Fruit fly (Drosophila melanogaster) whole organism, adult: ENCODE data around the gene Klc.

Source experiments
- CG11617 ChIP-seq: fragments of 200-800 bp; sonication (Bioruptor generic); optimal IDR thresholded peaks from 2 replicates; lab custom pipeline; 2017; ENCODE audit warnings: mild to moderate bottlenecking, missing biosample characterization, missing genetic modification reagents, missing genetic modification characterization
- CG1620 ChIP-seq: fragments of 200-800 bp; sonication (Bioruptor generic); optimal IDR thresholded peaks from 2 replicates; lab custom pipeline; 2016; ENCODE audit warnings: missing biosample characterization, missing genetic modification characterization
- CG33017 ChIP-seq: fragments of 200-800 bp; sonication (Bioruptor generic); optimal IDR thresholded peaks from 2 replicates; lab custom pipeline; 2018; ENCODE audit warnings: missing biosample characterization, mild to moderate bottlenecking, missing genetic modification characterization, moderate library complexity
- Hr96 ChIP-seq: fragments of 200-800 bp; sonication (Bioruptor generic); optimal IDR thresholded peaks from 2 replicates; lab custom pipeline; 2016; ENCODE audit warnings: missing biosample characterization, missing genetic modification characterization
- Mnt ChIP-seq: fragments of 200-800 bp; sonication (Bioruptor generic); optimal IDR thresholded peaks from 2 replicates; lab custom pipeline; 2016; ENCODE audit warnings: missing biosample characterization, mild to moderate bottlenecking, missing genetic modification characterization
- bab1 ChIP-seq: fragments of 200-800 bp; sonication (Bioruptor generic); optimal IDR thresholded peaks from 3 replicates; lab custom pipeline; 2019; ENCODE audit warnings: missing biosample characterization, mild to moderate bottlenecking, missing genetic modification characterization, moderate library complexity
- cic ChIP-seq: fragments of 200-800 bp; sonication (Bioruptor generic); optimal IDR thresholded peaks from 2 replicates; lab custom pipeline; 2017; ENCODE audit warnings: missing biosample characterization, mild to moderate bottlenecking, missing genetic modification characterization, moderate library complexity
- cnc ChIP-seq, 2 experiments: fragments of >200 bp; optimal IDR thresholded peaks; 2 replicates each; lab custom pipeline; 2017
- kay ChIP-seq: fragments of 200-800 bp; sonication (Bioruptor generic); peaks from one replicate; lab custom pipeline; 2016; ENCODE audit warnings: missing biosample characterization, missing genetic modification characterization, borderline replicate concordance
- ovo ChIP-seq: fragments of 200-800 bp; sonication (Bioruptor generic); optimal IDR thresholded peaks from 2 replicates; lab custom pipeline; 2016; ENCODE audit warnings: missing biosample characterization, missing genetic modification characterization
- pad ChIP-seq: fragments of 200-800 bp; sonication (Bioruptor generic); optimal IDR thresholded peaks from 3 replicates; lab custom pipeline; 2017; ENCODE audit warnings: missing biosample characterization, missing genetic modification characterization, mild to moderate bottlenecking, moderate library complexity, missing genetic modification reagents
- toe ChIP-seq: fragments of 200-800 bp; sonication (Bioruptor generic); optimal IDR thresholded peaks from 2 replicates; lab custom pipeline; 2016; ENCODE audit warnings: missing biosample characterization, missing genetic modification characterization

DNA sequence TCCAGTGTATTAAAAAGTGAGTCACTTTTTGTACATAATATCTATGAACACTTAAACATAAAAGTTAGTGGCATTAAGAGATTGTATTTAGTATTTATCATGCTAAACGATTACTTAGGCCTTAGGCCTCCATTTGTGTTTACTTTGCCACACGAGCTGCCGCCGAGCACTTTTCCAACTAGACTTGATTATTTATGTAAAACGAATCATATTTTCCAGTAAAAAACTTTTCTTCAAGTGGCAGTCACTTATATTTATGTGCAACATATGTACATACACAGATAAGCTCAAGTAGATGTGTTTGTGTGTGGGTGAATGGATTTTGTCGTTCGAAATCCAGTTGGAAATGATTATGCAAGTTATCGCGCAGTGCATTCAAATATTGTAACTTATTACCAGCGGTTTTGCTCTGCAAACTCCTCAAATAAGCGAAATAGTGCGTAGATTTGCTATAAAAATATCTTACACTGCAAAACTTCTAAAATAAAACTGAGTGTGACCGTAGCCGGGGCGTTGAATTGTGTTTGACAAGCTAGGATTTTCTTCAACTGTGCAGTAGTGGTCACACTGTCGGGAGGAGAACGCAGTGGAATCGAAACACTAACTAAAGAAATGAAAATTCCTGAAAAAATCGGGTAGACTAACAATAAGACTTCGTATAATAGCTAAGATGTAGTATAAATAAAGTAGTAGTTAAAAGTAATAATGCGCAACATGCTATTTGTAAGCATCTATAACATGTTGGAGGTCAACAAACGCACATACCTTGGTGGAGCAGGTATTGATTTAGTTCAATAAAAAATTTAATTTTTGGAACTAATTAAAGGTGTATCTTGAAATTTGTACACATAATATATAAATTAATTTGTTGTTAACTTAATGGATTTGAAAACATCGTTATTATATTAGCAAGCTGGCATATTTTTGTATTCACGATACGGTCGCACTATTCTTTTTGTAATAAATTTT, at the start of gene Klc, which contains the start of gene CG10984:
- no peak for TF ChIP-seq cic (GFP tag; lab: Kevin White, UChicago)
- TF ChIP-seq Hr96 = no peak
- TF ChIP-seq ovo (GFP tag; lab: Kevin White, UChicago) = no peak
- TF ChIP-seq toe (GFP tag; lab: Kevin White, UChicago) = no peak
- peak; percentile 43 for TF ChIP-seq bab1 (GFP tag; lab: Kevin White, UChicago)
- no peak for TF ChIP-seq CG11617 (GFP tag; lab: Kevin White, UChicago)
- TF ChIP-seq Mnt (GFP tag; lab: Kevin White, UChicago) = no peak
- TF ChIP-seq CG33017 (tag; lab: Kevin White, UChicago) = no peak
- no peak for TF ChIP-seq CG1620 (GFP tag; lab: Kevin White, UChicago)
- no peak for TF ChIP-seq pad (GFP tag; lab: Kevin White, UChicago)
- TF ChIP-seq kay (GFP tag; lab: Kevin White, UChicago) = no peak
- TF ChIP-seq cnc (optimal IDR thresholded peaks at IDR 0.05; lab: Kevin White, UChicago) = no peak
